Worm (Caenorhabditis elegans) whole organism, mixed stage, embryonic: ENCODE measurements around the gene twk-39.

Experiments
- M03D4.4 ChIP-seq: sonication (generic microtip); optimal IDR thresholded peaks from 2 replicates; lab custom pipeline; 2017; ENCODE audit warnings: mild to moderate bottlenecking, missing genetic modification characterization, missing compliant biosample characterization
- bed-3 ChIP-seq: fragments of 200-800 bp; sonication (Bioruptor generic); optimal IDR thresholded peaks from 3 replicates; lab custom pipeline; 2018; ENCODE audit warnings: mild to moderate bottlenecking, missing genetic modification characterization, moderate library complexity, missing compliant biosample characterization
- blmp-1 ChIP-seq: fragments of 150-350 bp; optimal IDR thresholded peaks from 2 replicates; lab custom pipeline; 2014; ENCODE audit warnings: missing biosample characterization, missing genetic modification characterization
- ceh-39 ChIP-seq: fragments of 150-350 bp; optimal IDR thresholded peaks from 2 replicates; lab custom pipeline; 2014; ENCODE audit warnings: missing biosample characterization, missing genetic modification characterization
- ceh-43 ChIP-seq: fragments of 200-800 bp; sonication (Bioruptor generic); optimal IDR thresholded peaks from 2 replicates; lab custom pipeline; 2018; ENCODE audit warnings: mild to moderate bottlenecking, missing genetic modification characterization, moderate library complexity, missing compliant biosample characterization
- ceh-83 ChIP-seq: fragments of 200-800 bp; sonication (Bioruptor generic); optimal IDR thresholded peaks from 2 replicates; lab custom pipeline; 2018; ENCODE audit warnings: mild to moderate bottlenecking, missing genetic modification characterization, missing compliant biosample characterization
- ces-1 ChIP-seq: fragments of 150-350 bp; optimal IDR thresholded peaks from 2 replicates; lab custom pipeline; 2014; ENCODE audit warnings: missing biosample characterization, missing genetic modification reagents, missing genetic modification characterization
- cnd-1 ChIP-seq: fragments of 200-800 bp; sonication (Bioruptor generic); optimal IDR thresholded peaks from 2 replicates; lab custom pipeline; 2018; ENCODE audit warnings: mild to moderate bottlenecking, missing genetic modification characterization, missing compliant biosample characterization
- drap-1 ChIP-seq: fragments of 200-800 bp; sonication (Bioruptor generic); optimal IDR thresholded peaks from 3 replicates; lab custom pipeline; 2018; ENCODE audit warnings: mild to moderate bottlenecking, missing genetic modification characterization, missing compliant biosample characterization
- elt-3 ChIP-seq: fragments of 150-350 bp; optimal IDR thresholded peaks from 2 replicates; lab custom pipeline; 2014; ENCODE audit warnings: missing biosample characterization, missing genetic modification characterization
- hlh-1 ChIP-seq: fragments of 150-350 bp; optimal IDR thresholded peaks from 2 replicates; lab custom pipeline; 2014; ENCODE audit warnings: missing biosample characterization, missing genetic modification reagents, missing genetic modification characterization
- lin-32 ChIP-seq: fragments of 200-800 bp; sonication (Bioruptor generic); optimal IDR thresholded peaks from 2 replicates; lab custom pipeline; 2018; ENCODE audit warnings: mild to moderate bottlenecking, missing genetic modification characterization, missing compliant biosample characterization
- lsy-2 ChIP-seq: fragments of 150-350 bp; optimal IDR thresholded peaks from 2 replicates; lab custom pipeline; 2014; ENCODE audit warnings: missing biosample characterization, missing genetic modification characterization
- mep-1 ChIP-seq: fragments of 150-350 bp; optimal IDR thresholded peaks from 2 replicates; lab custom pipeline; 2017; ENCODE audit warnings: missing biosample characterization, missing genetic modification reagents, missing genetic modification characterization, inconsistent platforms
- mls-2 ChIP-seq: sonication (generic microtip); optimal IDR thresholded peaks from 2 replicates; lab custom pipeline; 2016; ENCODE audit warnings: mild to moderate bottlenecking, missing genetic modification characterization, moderate library complexity, missing compliant biosample characterization
- nhr-12 ChIP-seq: fragments of 150-350 bp; optimal IDR thresholded peaks from 2 replicates; lab custom pipeline; 2014; ENCODE audit warnings: missing biosample characterization, missing genetic modification characterization
- nhr-28 ChIP-seq: fragments of 150-350 bp; optimal IDR thresholded peaks from 2 replicates; lab custom pipeline; 2014; ENCODE audit warnings: missing biosample characterization, missing genetic modification characterization
- nhr-76 ChIP-seq: sonication (generic microtip); optimal IDR thresholded peaks from 2 replicates; lab custom pipeline; 2017; ENCODE audit warnings: missing biosample characterization, missing genetic modification characterization
- sem-2 ChIP-seq: fragments of 200-800 bp; sonication (Bioruptor generic); optimal IDR thresholded peaks from 2 replicates; lab custom pipeline; 2018; ENCODE audit warnings: mild to moderate bottlenecking, missing genetic modification characterization, missing compliant biosample characterization
- tbx-8 ChIP-seq: fragments of 200-800 bp; sonication (Bioruptor generic); optimal IDR thresholded peaks from 2 replicates; lab custom pipeline; 2018; ENCODE audit warnings: mild to moderate bottlenecking, missing genetic modification characterization, moderate library complexity, missing compliant biosample characterization
- unc-120 ChIP-seq: sonication (generic microtip); optimal IDR thresholded peaks from 2 replicates; lab custom pipeline; 2017; ENCODE audit warnings: missing genetic modification characterization, missing compliant biosample characterization; ENCODE audit not compliant: poor library complexity, severe bottlenecking
- unc-62 ChIP-seq: fragments of 150-350 bp; optimal IDR thresholded peaks from 2 replicates; lab custom pipeline; 2014; ENCODE audit warnings: missing biosample characterization, missing genetic modification reagents, missing genetic modification characterization
- zip-8 ChIP-seq: fragments of 150-350 bp; optimal IDR thresholded peaks from 2 replicates; lab custom pipeline; 2014; ENCODE audit warnings: missing biosample characterization, missing genetic modification characterization
- ztf-11 ChIP-seq: fragments of 150-350 bp; optimal IDR thresholded peaks from 2 replicates; lab custom pipeline; 2014; ENCODE audit warnings: missing biosample characterization, missing genetic modification characterization

Gene twk-39

ce11 chrIII:11841728-11842127 is 46.2 kb downstream of the twk-39 start:
- TF ChIP-seq nhr-28 (no peak), nhr-12 (tag; lab: Kevin White, UChicago) (no peak), drap-1 (GFP tag; lab: Kevin White, UChicago) (no peak), bed-3 (no peak), ceh-83 (GFP tag; lab: Kevin White, UChicago) (no peak), lin-32 (GFP tag; lab: Kevin White, UChicago) (no peak), ceh-43 (GFP tag; lab: Kevin White, UChicago) (no peak), elt-3 (no peak), unc-62 (GFP tag; lab: Kevin White, UChicago) (no peak), mep-1 (tag; lab: Kevin White, UChicago) (no peak)
- TF ChIP-seq, all 35 proteins: peak for 0

- TF ChIP-seq bed-3 (no peak), lsy-2 (tag; lab: Kevin White, UChicago) (no peak), unc-62 (GFP tag; lab: Kevin White, UChicago) (no peak), M03D4.4 (tag; lab: Kevin White, UChicago) (no peak), ces-1 (GFP tag; lab: Kevin White, UChicago) (no peak), mep-1 (tag; lab: Kevin White, UChicago) (no peak), nhr-28 (no peak), zip-8 (tag; lab: Kevin White, UChicago) (no peak), unc-120 (tag; lab: Kevin White, UChicago) (no peak), blmp-1 (tag; lab: Kevin White, UChicago) (no peak), ceh-43 (GFP tag; lab: Kevin White, UChicago) (no peak), cnd-1 (tag; lab: Kevin White, UChicago) (no peak), ztf-11 (no peak), tbx-8 (no peak)
Observed at ce11 chrIII:11843007-11843406, 47.5 kb downstream of the twk-39 start.

- TF ChIP-seq sem-2 (GFP tag; lab: Kevin White, UChicago) = no peak
Observed at ce11 chrIII:11846365-11846764, 50.8 kb downstream of the twk-39 start, which contains the start of gene ntl-3. Gene ntl-3 (minus strand): TSS chrIII:11846465.

DNA sequence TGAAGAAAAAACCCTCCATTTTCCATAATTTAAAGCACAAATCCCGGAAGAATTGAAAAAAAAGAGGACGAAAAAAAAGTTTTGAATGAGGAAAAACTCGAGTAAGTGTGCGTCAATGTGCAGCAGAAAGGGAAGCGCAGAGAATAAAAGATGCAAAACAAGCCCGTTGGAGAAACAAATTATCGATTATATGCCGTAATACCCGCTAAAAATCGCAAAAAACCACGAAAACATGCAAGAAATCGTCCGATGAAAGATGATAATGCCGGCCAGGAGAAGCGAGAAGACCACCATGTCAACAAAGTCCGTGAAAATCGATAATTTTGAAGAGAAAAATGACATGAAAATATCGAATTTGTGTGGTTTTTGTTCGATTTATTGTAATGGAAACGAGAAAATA is 51.5 kb downstream of the twk-39 start:
- TF ChIP-seq lin-32 (GFP tag; lab: Kevin White, UChicago) = no peak
- TF ChIP-seq lsy-2 (tag; lab: Kevin White, UChicago) = no peak
- TF ChIP-seq ces-1 (GFP tag; lab: Kevin White, UChicago) = peak; percentile 26
- no peak for TF ChIP-seq bed-3

DNA sequence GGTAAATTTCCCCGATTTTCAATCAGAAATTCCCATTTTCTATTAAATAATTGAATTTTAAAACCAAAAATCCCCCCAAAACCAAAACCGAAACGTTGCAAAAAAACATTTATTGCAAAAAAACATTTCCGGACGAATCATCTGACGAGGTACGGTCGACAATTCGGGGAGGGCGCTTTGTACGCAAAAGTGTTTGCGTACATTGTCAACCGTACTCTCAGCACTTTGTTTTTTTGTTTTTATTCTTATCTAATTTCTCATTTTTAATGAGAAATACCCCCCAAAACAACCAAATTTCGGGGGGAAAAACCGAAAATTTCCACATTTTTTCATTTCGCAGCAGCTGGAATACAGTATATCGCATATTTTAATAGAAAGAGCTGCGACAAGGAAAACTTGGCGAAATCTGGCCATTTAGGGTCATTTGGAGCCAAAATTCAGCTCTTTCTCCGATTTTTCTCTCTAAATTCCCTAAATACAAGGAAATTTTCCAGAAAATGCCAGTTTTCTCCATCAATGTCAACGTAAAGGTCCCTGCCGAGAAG is 52.2 kb downstream of the twk-39 start, which contains the start of gene mif-1:
Gene mif-1, plus strand, starts transcription at position 495 of the 545 bp plus-strand sequence.
- TF ChIP-seq lsy-2 (tag; lab: Kevin White, UChicago) = peak; percentile 96
- no peak for TF ChIP-seq tbx-8

DNA sequence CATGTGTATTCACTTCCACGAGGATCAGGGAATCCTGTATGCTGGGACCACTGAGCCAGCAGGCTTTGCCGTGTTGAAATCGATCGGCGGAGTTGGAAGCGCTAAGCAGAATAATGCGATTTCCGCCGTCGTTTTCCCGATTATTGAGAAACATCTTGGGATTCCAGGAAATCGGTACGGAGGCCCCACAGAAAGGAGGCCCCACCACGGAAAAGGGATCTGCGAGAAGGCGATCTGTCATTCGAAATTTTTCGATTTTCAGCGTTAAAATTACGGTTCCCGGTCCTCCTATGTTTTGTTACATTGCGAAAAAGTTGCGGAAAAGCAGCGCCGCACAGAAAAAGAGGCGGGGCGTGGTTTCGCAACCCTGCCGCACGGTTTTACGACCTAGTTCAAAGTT is 52.8 kb downstream of the twk-39 start:
- TF ChIP-seq hlh-1 (tag; lab: Kevin White, UChicago) (no peak), tbx-8 (peak; percentile 8), blmp-1 (tag; lab: Kevin White, UChicago) (no peak), cnd-1 (tag; lab: Kevin White, UChicago) (peak; percentile 39), sem-2 (GFP tag; lab: Kevin White, UChicago) (no peak), M03D4.4 (tag; lab: Kevin White, UChicago) (peak; percentile 17)

DNA sequence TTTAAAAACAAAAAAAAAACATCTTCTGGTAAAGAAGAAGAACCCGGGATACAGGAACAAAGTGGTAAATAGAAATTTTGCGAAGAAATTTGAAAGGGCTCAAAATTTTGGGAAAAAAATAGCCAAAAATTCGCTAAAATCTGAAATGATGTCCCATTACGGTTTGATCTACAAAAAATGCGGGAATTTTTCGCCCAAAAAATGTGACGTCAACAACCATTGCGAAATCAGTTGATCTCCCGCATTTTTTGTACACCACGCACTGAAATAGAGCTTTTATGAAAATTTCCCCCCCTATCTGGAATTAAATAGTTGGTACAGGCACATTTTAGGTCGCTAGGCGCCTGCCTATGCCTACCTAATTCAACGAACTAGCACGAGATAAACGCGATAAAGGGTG is 54.0 kb downstream of the twk-39 start:
- TF ChIP-seq lin-32 (GFP tag; lab: Kevin White, UChicago) (no peak), blmp-1 (tag; lab: Kevin White, UChicago) (no peak), hlh-1 (tag; lab: Kevin White, UChicago) (no peak), unc-120 (tag; lab: Kevin White, UChicago) (no peak), ceh-83 (GFP tag; lab: Kevin White, UChicago) (no peak), M03D4.4 (tag; lab: Kevin White, UChicago) (no peak), nhr-76 (tag; lab: Kevin White, UChicago) (no peak), elt-3 (no peak), mls-2 (tag; lab: Kevin White, UChicago) (no peak), ceh-39 (tag; lab: Kevin White, UChicago) (no peak), tbx-8 (no peak), drap-1 (GFP tag; lab: Kevin White, UChicago) (no peak), sem-2 (GFP tag; lab: Kevin White, UChicago) (no peak), ceh-43 (GFP tag; lab: Kevin White, UChicago) (no peak), nhr-12 (tag; lab: Kevin White, UChicago) (no peak)
- TF ChIP-seq, all 35 proteins: peak for 0
